Worm (Caenorhabditis elegans): ENCODE measurements around the gene C36E6.2.

- TF ChIP-seq Y95B8A.8 (GFP tag; IDR thresholded peaks at IDR 0.05) = no peak
- no peak for TF ChIP-seq ztf-25 (GFP tag; IDR thresholded peaks at IDR 0.05)
- TF ChIP-seq pha-4 (tag; optimal IDR thresholded peaks at IDR 0.05) = no peak
- no peak for TF ChIP-seq ccch-3 (GFP tag; optimal IDR thresholded peaks at IDR 0.05)
- TF ChIP-seq rpc-1 (optimal IDR thresholded peaks at IDR 0.05) = no peak
- no peak for TF ChIP-seq rpc-1 (tag; optimal IDR thresholded peaks at IDR 0.05)
- no peak for TF ChIP-seq atf-7 (tag; optimal IDR thresholded peaks at IDR 0.05)
- no peak for TF ChIP-seq Y53F4B.3 (GFP tag; IDR thresholded peaks at IDR 0.05)
These were observed 42.6 kb upstream of the C36E6.2 start for ce11 chrX:17408855-17409254.

Measured in whole organism, young adult.